Fruit fly (Drosophila melanogaster) whole organism, embryonic: ENCODE results near the gene holn1.

ENCODE experiments used
- BEAF-32 ChIP-seq: fragments of 200-800 bp; sonication (Bioruptor generic); optimal IDR thresholded peaks from 3 replicates; lab custom pipeline; 2017; ENCODE audit warnings: missing biosample characterization, missing genetic modification characterization, mild to moderate bottlenecking, moderate library complexity, missing genetic modification reagents
- CG11696 ChIP-seq: fragments of 200-800 bp; sonication (Bioruptor generic); IDR thresholded peaks from 2 replicates; pipeline ENCODE4 v1.3.6; 2022; ENCODE audit warnings: missing biosample characterization, missing genetic modification characterization
- CG12659 ChIP-seq: fragments of 200-800 bp; sonication (Bioruptor generic); optimal IDR thresholded peaks from 3 replicates; lab custom pipeline; 2017; ENCODE audit warnings: mild to moderate bottlenecking, missing biosample characterization, missing genetic modification reagents, missing genetic modification characterization
- CG13287 ChIP-seq: fragments of 200-800 bp; sonication (Bioruptor generic); IDR thresholded peaks from 2 replicates; pipeline ENCODE4 v1.3.6; 2022; ENCODE audit warnings: missing biosample characterization, missing genetic modification characterization; ENCODE audit not compliant: partially characterized antibody
- CG15601 ChIP-seq: fragments of 200-800 bp; sonication (Bioruptor generic); optimal IDR thresholded peaks from 3 replicates; lab custom pipeline; 2019; ENCODE audit warnings: missing biosample characterization, mild to moderate bottlenecking, missing genetic modification characterization, moderate library complexity
- CG18619 ChIP-seq: fragments of 200-800 bp; sonication (Bioruptor generic); optimal IDR thresholded peaks from 3 replicates; lab custom pipeline; 2017; ENCODE audit warnings: missing biosample characterization, mild to moderate bottlenecking, missing genetic modification characterization
- CG2199 ChIP-seq: fragments of 200-800 bp; sonication (Bioruptor generic); IDR thresholded peaks from 3 replicates; pipeline ENCODE4 v1.3.6; 2022; ENCODE audit warnings: missing biosample characterization, missing genetic modification characterization
- CG30020 ChIP-seq: fragments of 200-800 bp; optimal IDR thresholded peaks from 2 replicates; lab custom pipeline; 2019; ENCODE audit warnings: missing biosample characterization, mild to moderate bottlenecking, missing genetic modification characterization, moderate library complexity
- CG4404 ChIP-seq: fragments of 200-800 bp; sonication (Bioruptor generic); IDR thresholded peaks from 2 replicates; pipeline ENCODE4 v1.3.6; 2022; ENCODE audit warnings: missing biosample characterization, missing genetic modification characterization
- CG8290 ChIP-seq, 3 experiments: fragments of 200-800 bp; sonication (Bioruptor generic); optimal IDR thresholded peaks; 2 replicates each; lab custom pipeline; 2016 to 2019; ENCODE audit warnings: missing biosample characterization in 3 of 3, missing genetic modification characterization in 3 of 3, mild to moderate bottlenecking in 2 of 3, moderate library complexity in 1 of 3
- Dll ChIP-seq: fragments of 200-800 bp; sonication (Bioruptor generic); IDR thresholded peaks from 4 replicates; pipeline ENCODE4 v1.3.6; 2022; ENCODE audit warnings: missing biosample characterization, missing genetic modification characterization; ENCODE audit not compliant: partially characterized antibody
- Doc3 ChIP-seq: fragments of 200-800 bp; sonication (Bioruptor generic); IDR thresholded peaks from 3 replicates; pipeline ENCODE4 v1.3.6; 2022; ENCODE audit warnings: missing biosample characterization, missing genetic modification characterization; ENCODE audit not compliant: partially characterized antibody
- E2f2 ChIP-seq: fragments of 200-800 bp; sonication (Bioruptor generic); IDR thresholded peaks from 2 replicates; pipeline ENCODE4 v1.3.6; 2022; ENCODE audit warnings: missing biosample characterization, missing genetic modification characterization
- Fer3 ChIP-seq: fragments of 200-800 bp; sonication (Bioruptor generic); optimal IDR thresholded peaks from 2 replicates; lab custom pipeline; 2018; ENCODE audit warnings: missing biosample characterization, mild to moderate bottlenecking, missing genetic modification characterization, moderate library complexity
- HLH4C ChIP-seq: fragments of 200-800 bp; sonication (Bioruptor generic); IDR thresholded peaks from 3 replicates; pipeline ENCODE4 v1.3.6; 2022; ENCODE audit warnings: missing biosample characterization, missing genetic modification characterization; ENCODE audit not compliant: partially characterized antibody
- Lpt ChIP-seq: fragments of >200 bp; optimal IDR thresholded peaks from 2 replicates; lab custom pipeline; 2018; ENCODE audit warnings: missing biosample characterization, missing genetic modification characterization
- MBD-R2 ChIP-seq: fragments of 200-800 bp; sonication (Bioruptor generic); IDR thresholded peaks from 2 replicates; pipeline ENCODE4 v1.3.6; 2022; ENCODE audit warnings: missing biosample characterization, missing genetic modification characterization
- MESR4 ChIP-seq: fragments of 200-800 bp; sonication (Bioruptor generic); optimal IDR thresholded peaks from 2 replicates; lab custom pipeline; 2018; ENCODE audit warnings: missing biosample characterization, mild to moderate bottlenecking, missing genetic modification characterization, moderate library complexity
- Mes4 ChIP-seq: fragments of 200-800 bp; sonication (Bioruptor generic); optimal IDR thresholded peaks from 2 replicates; lab custom pipeline; 2016; ENCODE audit warnings: missing biosample characterization, missing genetic modification characterization
- Scr ChIP-seq: fragments of 200-800 bp; sonication (Bioruptor generic); IDR thresholded peaks from 2 replicates; pipeline ENCODE4 v1.3.6; 2022; ENCODE audit warnings: missing biosample characterization, missing genetic modification characterization; ENCODE audit not compliant: partially characterized antibody
- Sry-δ ChIP-seq: fragments of 200-800 bp; sonication (Bioruptor generic); optimal IDR thresholded peaks from 2 replicates; lab custom pipeline; 2016; ENCODE audit warnings: missing biosample characterization, missing genetic modification characterization
- amos ChIP-seq: fragments of 200-800 bp; sonication (Bioruptor generic); IDR thresholded peaks from 2 replicates; pipeline ENCODE4 v1.3.6; 2022; ENCODE audit warnings: missing biosample characterization, missing genetic modification characterization; ENCODE audit not compliant: partially characterized antibody
- bbx ChIP-seq: fragments of 200-800 bp; sonication (Bioruptor generic); IDR thresholded peaks from 2 replicates; pipeline ENCODE4 v1.3.6; 2022; ENCODE audit warnings: missing biosample characterization, missing genetic modification characterization; ENCODE audit not compliant: partially characterized antibody
- danr ChIP-seq: fragments of 200-800 bp; sonication (Bioruptor generic); IDR thresholded peaks from 2 replicates; pipeline ENCODE4 v1.3.6; 2022; ENCODE audit warnings: missing biosample characterization, missing genetic modification characterization
- gem ChIP-seq: fragments of 200-800 bp; sonication (Bioruptor generic); optimal IDR thresholded peaks from 2 replicates; lab custom pipeline; 2019; ENCODE audit warnings: missing biosample characterization, mild to moderate bottlenecking, missing genetic modification characterization, moderate library complexity
- hb ChIP-seq: fragments of 200-800 bp; sonication (Bioruptor generic); IDR thresholded peaks from 3 replicates; pipeline ENCODE4 v1.3.6; 2022; ENCODE audit warnings: missing biosample characterization, missing genetic modification characterization; ENCODE audit not compliant: partially characterized antibody
- hbn ChIP-seq: fragments of 200-800 bp; sonication (Bioruptor generic); IDR thresholded peaks from 2 replicates; pipeline ENCODE4 v1.3.6; 2022; ENCODE audit warnings: missing biosample characterization, missing genetic modification characterization; ENCODE audit not compliant: partially characterized antibody
- inv ChIP-seq: fragments of 200-800 bp; sonication (Bioruptor generic); IDR thresholded peaks from 2 replicates; pipeline ENCODE4 v1.3.6; 2022; ENCODE audit warnings: missing biosample characterization, missing genetic modification characterization; ENCODE audit not compliant: partially characterized antibody
- kay ChIP-seq: fragments of 200-800 bp; sonication (Bioruptor generic); optimal IDR thresholded peaks from 2 replicates; lab custom pipeline; 2016; ENCODE audit warnings: missing biosample characterization, missing genetic modification characterization
- knrl ChIP-seq: fragments of 200-800 bp; sonication (Bioruptor generic); IDR thresholded peaks from 3 replicates; pipeline ENCODE4 v1.3.6; 2022; ENCODE audit warnings: missing biosample characterization, missing genetic modification characterization; ENCODE audit not compliant: partially characterized antibody
- mld ChIP-seq: fragments of 200-800 bp; sonication (Bioruptor generic); IDR thresholded peaks from 3 replicates; pipeline ENCODE4 v1.3.6; 2022; ENCODE audit warnings: missing biosample characterization, missing genetic modification characterization; ENCODE audit not compliant: partially characterized antibody
- nerfin-2 ChIP-seq: fragments of 200-800 bp; sonication (Bioruptor generic); IDR thresholded peaks from 2 replicates; pipeline ENCODE4 v1.3.6; 2022; ENCODE audit warnings: missing biosample characterization, missing genetic modification characterization; ENCODE audit not compliant: partially characterized antibody
- nmo ChIP-seq: fragments of 200-800 bp; sonication (Bioruptor generic); optimal IDR thresholded peaks from 2 replicates; lab custom pipeline; 2018; ENCODE audit warnings: missing biosample characterization, mild to moderate bottlenecking, missing genetic modification characterization, moderate library complexity
- phol ChIP-seq: fragments of 200-800 bp; sonication (Bioruptor generic); optimal IDR thresholded peaks from 3 replicates; lab custom pipeline; 2018; ENCODE audit warnings: missing biosample characterization, mild to moderate bottlenecking, missing genetic modification characterization, moderate library complexity
- sd ChIP-seq: fragments of 200-800 bp; sonication (Bioruptor generic); optimal IDR thresholded peaks from 3 replicates; lab custom pipeline; 2018; ENCODE audit warnings: missing biosample characterization, mild to moderate bottlenecking, missing genetic modification characterization, moderate library complexity
- sna ChIP-seq: fragments of 200-800 bp; sonication (Bioruptor generic); IDR thresholded peaks from 2 replicates; pipeline ENCODE4 v1.3.6; 2022; ENCODE audit warnings: missing biosample characterization, missing genetic modification characterization; ENCODE audit not compliant: partially characterized antibody
- stwl ChIP-seq: fragments of 200-800 bp; sonication (Bioruptor generic); optimal IDR thresholded peaks from 3 replicates; lab custom pipeline; 2018; ENCODE audit warnings: missing biosample characterization, mild to moderate bottlenecking, missing genetic modification characterization, moderate library complexity
- tna ChIP-seq: fragments of 200-800 bp; sonication (Bioruptor generic); IDR thresholded peaks from 2 replicates; pipeline ENCODE4 v1.3.6; 2022; ENCODE audit warnings: missing biosample characterization, missing genetic modification characterization; ENCODE audit not compliant: partially characterized antibody
- unc-4 ChIP-seq: fragments of 200-800 bp; sonication (Bioruptor generic); IDR thresholded peaks from 2 replicates; pipeline ENCODE4 v1.3.6; 2022; ENCODE audit warnings: missing biosample characterization, missing genetic modification characterization; ENCODE audit not compliant: partially characterized antibody
- vvl ChIP-seq: fragments of 200-800 bp; sonication (Bioruptor generic); IDR thresholded peaks from 2 replicates; pipeline ENCODE4 v1.3.6; 2022; ENCODE audit warnings: missing biosample characterization, missing genetic modification characterization

Gene holn1

dm6 chr2L:10405008-10405654 lies 30.7 kb upstream of the holn1 start, which contains the start of the genes CG17768, LSm-4 and Ir31a (continued):
- TF ChIP-seq Lpt (GFP tag; lab: Kevin White, UChicago) (no peak), stwl (peak; percentile 18), Sry-δ (peak; percentile 72), hbn (GFP tag; lab: Robert Waterston, UW) (peak; percentile 84), CG12659 (GFP tag; lab: Kevin White, UChicago) (peak; percentile 25), Fer3 (tag; lab: Kevin White, UChicago) (no peak), CG4404 (GFP tag; lab: Robert Waterston, UW) (no peak), amos (GFP tag; lab: Robert Waterston, UW) (peak; percentile 83; the same call in 1 of the 2 replicates), Doc3 (GFP tag; lab: Robert Waterston, UW) (peak; percentile 88), phol (tag; lab: Kevin White, UChicago) (peak; percentile 11), tna (GFP tag; lab: Robert Waterston, UW) (peak; percentile 45; the same call in 1 of the 2 replicates), vvl (GFP tag; lab: Robert Waterston, UW) (peak; percentile 84), CG11696 (GFP tag; lab: Robert Waterston, UW) (no peak), Mes4 (GFP tag; lab: Kevin White, UChicago) (no peak), kay (GFP tag; lab: Kevin White, UChicago) (no peak), gem (no peak), mld (0 out of 3 replicates have a peak, but pooled peaks have one; percentile 59), HLH4C (GFP tag; lab: Robert Waterston, UW) (peak; percentile 70), nerfin-2 (GFP tag; lab: Robert Waterston, UW) (peak; percentile 49; the same call in 1 of the 2 replicates), CG8290 (GFP tag; optimal IDR thresholded peaks at IDR 0.05; lab: Kevin White, UChicago) (peak; percentile 27), CG8290 (tag; optimal IDR thresholded peaks at IDR 0.05; lab: Kevin White, UChicago) (no peak), E2f2 (peak; percentile 19; the same call in 1 of the 2 replicates), Scr (GFP tag; lab: Robert Waterston, UW) (peak; percentile 87), sna (GFP tag; lab: Robert Waterston, UW) (peak; percentile 66; the same call in 1 of the 2 replicates), hb (peak; percentile 68), danr (no peak), MBD-R2 (GFP tag; lab: Robert Waterston, UW) (peak; percentile 46; the same call in 1 of the 2 replicates), MESR4 (GFP tag; lab: Kevin White, UChicago) (peak; percentile 42), bbx (peak; percentile 82), Dll (GFP tag; lab: Robert Waterston, UW) (peak; percentile 85), CG13287 (GFP tag; lab: Robert Waterston, UW) (peak; percentile 87), CG15601 (tag; lab: Kevin White, UChicago) (no peak), sd (tag; lab: Kevin White, UChicago) (no peak), BEAF-32 (peak; percentile 73), CG18619 (GFP tag; lab: Kevin White, UChicago) (no peak), CG2199 (GFP tag; lab: Robert Waterston, UW) (no peak), inv (peak; percentile 60), knrl (GFP tag; lab: Robert Waterston, UW) (peak; percentile 81), CG30020 (tag; lab: Kevin White, UChicago) (peak; percentile 91), nmo (GFP tag; lab: Kevin White, UChicago) (peak; percentile 2), unc-4 (peak; percentile 83)
